Worm (Caenorhabditis elegans) whole organism, L1 larva: ENCODE measurements around the gene F19B10.2.

ENCODE experiments used
- C34B4.2 ChIP-seq: sonication (generic microtip); optimal IDR thresholded peaks from 2 replicates; lab custom pipeline; 2017; ENCODE audit warnings: mild to moderate bottlenecking, missing genetic modification characterization, missing compliant biosample characterization
- F16B12.6 ChIP-seq: fragments of 150-350 bp; optimal IDR thresholded peaks from 2 replicates; lab custom pipeline; 2014; ENCODE audit warnings: missing biosample characterization, missing genetic modification characterization
- aly-2 ChIP-seq: fragments of 150-350 bp; optimal IDR thresholded peaks from 2 replicates; lab custom pipeline; 2014; ENCODE audit warnings: missing biosample characterization, missing genetic modification characterization
- ama-1 ChIP-seq: fragments of 150-350 bp; optimal IDR thresholded peaks from 2 replicates; lab custom pipeline; 2014
- blmp-1 ChIP-seq: fragments of 150-350 bp; optimal IDR thresholded peaks from 2 replicates; lab custom pipeline; 2014; ENCODE audit warnings: missing biosample characterization, missing genetic modification characterization
- ceh-88 ChIP-seq: fragments of 200-800 bp; sonication (Bioruptor generic); IDR thresholded peaks from 2 replicates; pipeline ENCODE4 v1.3.6; 2022; ENCODE audit warnings: missing genetic modification characterization, missing compliant biosample characterization
- dsc-1 ChIP-seq: sonication (generic microtip); optimal IDR thresholded peaks from 2 replicates; lab custom pipeline; 2016; ENCODE audit warnings: mild to moderate bottlenecking, missing genetic modification characterization, missing compliant biosample characterization
- efl-3 ChIP-seq: fragments of 200-800 bp; sonication (Bioruptor generic); optimal IDR thresholded peaks from 2 replicates; lab custom pipeline; 2018; ENCODE audit warnings: mild to moderate bottlenecking, missing genetic modification characterization, missing compliant biosample characterization
- egl-13 ChIP-seq: sonication (generic microtip); optimal IDR thresholded peaks from 2 replicates; lab custom pipeline; 2016; ENCODE audit warnings: missing genotype, missing genetic modification reagents, missing genetic modification characterization, missing compliant biosample characterization
- egl-27 ChIP-seq, 2 experiments: fragments of 150-350 bp in 1 of 2; sonication (generic microtip); optimal IDR thresholded peaks; 3 replicates each; lab custom pipeline; 2017 to 2018; ENCODE audit warnings: missing biosample characterization in 2 of 2, missing genetic modification characterization in 2 of 2, missing genetic modification reagents in 2 of 2
- elt-3 ChIP-seq, 6 experiments: fragments of 150-350 bp in 1 of 6; sonication (generic microtip); optimal IDR thresholded peaks; 2 replicates each; lab custom pipeline; 2017 to 2018; ENCODE audit warnings: missing biosample characterization in 6 of 6, missing genetic modification characterization in 6 of 6, inconsistent platforms in 1 of 6
- ets-5 ChIP-seq: fragments of 200-800 bp; sonication (Bioruptor generic); IDR thresholded peaks from 2 replicates; pipeline ENCODE4 v1.3.6; 2022; ENCODE audit warnings: missing genetic modification characterization, missing compliant biosample characterization
- fkh-10 ChIP-seq: sonication (generic microtip); optimal IDR thresholded peaks from 2 replicates; lab custom pipeline; 2017; ENCODE audit warnings: missing biosample characterization, missing genetic modification reagents, missing genetic modification characterization
- fkh-4 ChIP-seq: sonication (generic microtip); optimal IDR thresholded peaks from 2 replicates; lab custom pipeline; 2016; ENCODE audit warnings: missing compliant biosample characterization, missing genetic modification characterization, borderline replicate concordance
- grh-1 ChIP-seq: fragments of 200-800 bp; sonication (Bioruptor generic); IDR thresholded peaks from 2 replicates; pipeline ENCODE4 v1.3.6; 2022; ENCODE audit warnings: missing genetic modification reagents, missing genetic modification characterization, missing compliant biosample characterization
- hlh-4 ChIP-seq: sonication (generic microtip); optimal IDR thresholded peaks from 2 replicates; lab custom pipeline; 2016; ENCODE audit warnings: mild to moderate bottlenecking, missing genetic modification characterization, missing compliant biosample characterization
- lin-35 ChIP-seq, 2 experiments: fragments of 150-350 bp; optimal IDR thresholded peaks; 2 replicates each; lab custom pipeline; 2014; ENCODE audit warnings: missing biosample characterization in 2 of 2, missing genetic modification characterization in 2 of 2, missing genetic modification reagents in 2 of 2
- lin-39 ChIP-seq: fragments of 150-350 bp; optimal IDR thresholded peaks from 2 replicates; lab custom pipeline; 2014; ENCODE audit warnings: missing biosample characterization, missing genetic modification reagents, missing genetic modification characterization
- lsy-2 ChIP-seq, 2 experiments: fragments of 150-350 bp; optimal IDR thresholded peaks; 2 replicates each; lab custom pipeline; 2014; ENCODE audit warnings: missing biosample characterization in 2 of 2, missing genetic modification characterization in 2 of 2
- mdl-1 ChIP-seq, 2 experiments: fragments of 150-350 bp; optimal IDR thresholded peaks; 2 replicates each; lab custom pipeline; 2014 to 2017; ENCODE audit warnings: missing biosample characterization in 2 of 2, missing genetic modification characterization in 2 of 2, inconsistent platforms in 1 of 2
- mef-2 ChIP-seq: fragments of 150-350 bp; optimal IDR thresholded peaks from 2 replicates; lab custom pipeline; 2014; ENCODE audit warnings: missing biosample characterization, missing genetic modification characterization
- nhr-19 ChIP-seq: fragments of 200-800 bp; sonication (Bioruptor generic); conservative IDR thresholded peaks from 2 replicates; pipeline ENCODE4 v1.3.6; 2022; ENCODE audit warnings: missing genetic modification characterization, missing compliant biosample characterization
- nhr-28 ChIP-seq: fragments of 150-350 bp; optimal IDR thresholded peaks from 2 replicates; lab custom pipeline; 2014; ENCODE audit warnings: missing biosample characterization, missing genetic modification characterization
- nhr-47 ChIP-seq: sonication (generic microtip); optimal IDR thresholded peaks from 2 replicates; lab custom pipeline; 2016; ENCODE audit warnings: mild to moderate bottlenecking, missing genetic modification characterization, moderate library complexity, missing compliant biosample characterization
- nhr-71 ChIP-seq: sonication (generic microtip); optimal IDR thresholded peaks from 2 replicates; lab custom pipeline; 2016; ENCODE audit warnings: mild to moderate bottlenecking, missing genetic modification characterization, moderate library complexity, missing compliant biosample characterization
- nhr-76 ChIP-seq: sonication (generic microtip); optimal IDR thresholded peaks from 2 replicates; lab custom pipeline; 2017; ENCODE audit warnings: missing biosample characterization, missing genetic modification characterization
- nhr-85 ChIP-seq: sonication (generic microtip); peaks from one replicate; lab custom pipeline; 2016; ENCODE audit warnings: missing genetic modification characterization, inconsistent platforms, missing compliant biosample characterization
- pax-3 ChIP-seq: fragments of 200-800 bp; sonication (Bioruptor generic); optimal IDR thresholded peaks from 2 replicates; lab custom pipeline; 2018; ENCODE audit warnings: mild to moderate bottlenecking, missing genetic modification characterization, moderate library complexity, missing compliant biosample characterization
- snu-23 ChIP-seq: sonication (generic microtip); optimal IDR thresholded peaks from 2 replicates; lab custom pipeline; 2016; ENCODE audit warnings: missing genetic modification characterization, missing compliant biosample characterization
- sox-4 ChIP-seq: sonication (generic microtip); optimal IDR thresholded peaks from 2 replicates; lab custom pipeline; 2016; ENCODE audit warnings: missing genetic modification characterization, missing compliant biosample characterization
- swsn-7 ChIP-seq: sonication (generic microtip); optimal IDR thresholded peaks from 2 replicates; lab custom pipeline; 2016; ENCODE audit warnings: missing genetic modification characterization, missing compliant biosample characterization
- tbx-2 ChIP-seq: sonication (generic microtip); optimal IDR thresholded peaks from 2 replicates; lab custom pipeline; 2016; ENCODE audit warnings: missing genetic modification characterization, missing compliant biosample characterization
- tlp-1 ChIP-seq: fragments of 150-350 bp; optimal IDR thresholded peaks from 2 replicates; lab custom pipeline; 2014; ENCODE audit warnings: missing biosample characterization, missing genetic modification characterization
- unc-130 ChIP-seq: fragments of 150-350 bp; optimal IDR thresholded peaks from 2 replicates; lab custom pipeline; 2017; ENCODE audit warnings: missing biosample characterization, missing genetic modification characterization, inconsistent platforms
- unc-62 ChIP-seq: fragments of 150-350 bp; optimal IDR thresholded peaks from 2 replicates; lab custom pipeline; 2014; ENCODE audit warnings: missing biosample characterization, missing genetic modification reagents, missing genetic modification characterization
- xbp-1 ChIP-seq: sonication (generic microtip); optimal IDR thresholded peaks from 2 replicates; lab custom pipeline; 2016; ENCODE audit warnings: missing genetic modification characterization, missing compliant biosample characterization
- zag-1 ChIP-seq: fragments of 150-350 bp; optimal IDR thresholded peaks from 2 replicates; lab custom pipeline; 2014; ENCODE audit warnings: missing biosample characterization, missing genetic modification characterization
- ztf-11 ChIP-seq, 2 experiments: sonication (generic microtip); optimal IDR thresholded peaks; 2 replicates each; lab custom pipeline; 2016 to 2017; ENCODE audit warnings: missing genetic modification characterization in 2 of 2, missing biosample characterization in 1 of 2, missing compliant biosample characterization in 1 of 2

Gene F19B10.2

ce11 chrII:3675176-3675575 is at the start of gene F19B10.2:
F19B10.2 (plus strand) TSS chrII:3675476.
- no peak for TF ChIP-seq nhr-76
- no peak for TF ChIP-seq elt-3 (tag; optimal IDR thresholded peaks at IDR 0.05; lab: Kevin White, UChicago)
- no peak for TF ChIP-seq unc-62 (GFP tag; lab: Kevin White, UChicago)
- no peak for TF ChIP-seq blmp-1 (tag; lab: Kevin White, UChicago)
- TF ChIP-seq hlh-4 (tag; lab: Kevin White, UChicago): no peak
- TF ChIP-seq mef-2 (tag; lab: Kevin White, UChicago): no peak
- no peak for TF ChIP-seq ztf-11 (tag; optimal IDR thresholded peaks at IDR 0.05; lab: Kevin White, UChicago)
- no peak for TF ChIP-seq lsy-2 (tag; optimal IDR thresholded peaks at IDR 0.05; lab: Kevin White, UChicago)
- TF ChIP-seq fkh-4 (tag; lab: Kevin White, UChicago): no peak
- no peak for TF ChIP-seq unc-130 (tag; lab: Kevin White, UChicago)
- TF ChIP-seq, all 84 proteins: peak for 0

ce11 chrII:3626872-3627271 is 48.4 kb upstream of the F19B10.2 start, which contains the start of gene M151.3:
M151.3 (plus strand) TSS chrII:3627172.
- TF ChIP-seq mdl-1 (tag; optimal IDR thresholded peaks at IDR 0.05; lab: Kevin White, UChicago): no peak
- no peak for TF ChIP-seq egl-27 (tag; optimal IDR thresholded peaks at IDR 0.05; lab: Kevin White, UChicago)
- no peak for TF ChIP-seq pax-3 (tag; lab: Kevin White, UChicago)

- TF ChIP-seq C34B4.2 (tag; lab: Kevin White, UChicago) (no peak), xbp-1 (no peak), ama-1 (no peak), lsy-2 (tag; optimal IDR thresholded peaks at IDR 0.05; lab: Kevin White, UChicago) (no peak), ceh-88 (no peak), mdl-1 (tag; optimal IDR thresholded peaks at IDR 0.05; lab: Kevin White, UChicago) (no peak), tbx-2 (tag; lab: Kevin White, UChicago) (no peak), swsn-7 (tag; lab: Kevin White, UChicago) (no peak)
These were observed 44.5 kb upstream of the F19B10.2 start, which contains the start of gene M151.2 for ce11 chrII:3630810-3631209. M151.2 (plus strand) TSS chrII:3631110.

- no peak for TF ChIP-seq ztf-11 (tag; optimal IDR thresholded peaks at IDR 0.05; lab: Kevin White, UChicago)
- TF ChIP-seq, all 84 proteins: peak for 0
These were observed 40.5 kb upstream of the F19B10.2 start for ce11 chrII:3634765-3635164.

ce11 chrII:3639238-3639637 is 36.0 kb upstream of the F19B10.2 start, which contains the start of gene fbxb-31:
fbxb-31 (minus strand) TSS chrII:3639338.
- TF ChIP-seq dsc-1 (tag; lab: Kevin White, UChicago) (no peak), sox-4 (tag; lab: Kevin White, UChicago) (no peak), grh-1 (GFP tag; lab: Robert Waterston, UW) (no peak), nhr-28 (tag; lab: Kevin White, UChicago) (no peak), snu-23 (no peak), efl-3 (GFP tag; lab: Kevin White, UChicago) (no peak), fkh-10 (GFP tag; lab: Kevin White, UChicago) (no peak), nhr-19 (GFP tag; lab: Robert Waterston, UW) (no peak), F16B12.6 (no peak), lin-35 (GFP tag; optimal IDR thresholded peaks at IDR 0.05; lab: Kevin White, UChicago) (no peak), nhr-71 (tag; lab: Kevin White, UChicago) (no peak), ets-5 (no peak), aly-2 (tag; lab: Kevin White, UChicago) (no peak), tlp-1 (tag; lab: Kevin White, UChicago) (no peak), ama-1 (no peak), lin-39 (tag; lab: Kevin White, UChicago) (no peak), nhr-47 (tag; lab: Kevin White, UChicago) (no peak), egl-13 (tag; lab: Kevin White, UChicago) (no peak), zag-1 (tag; lab: Kevin White, UChicago) (no peak), nhr-85 (tag; lab: Kevin White, UChicago) (no peak)
